Fruit fly (Drosophila melanogaster) whole organism, prepupa: ENCODE measurements around the gene Spase25.

Experiments
- CG6792 ChIP-seq: fragments of 200-800 bp; sonication (Bioruptor generic); optimal IDR thresholded peaks from 3 replicates; lab custom pipeline; 2016; ENCODE audit warnings: missing biosample characterization, missing genetic modification characterization
- Eip75B ChIP-seq: fragments of 200-800 bp; sonication (Bioruptor generic); optimal IDR thresholded peaks from 3 replicates; lab custom pipeline; 2016; ENCODE audit warnings: missing biosample characterization, missing genetic modification characterization
- Ets96B ChIP-seq: fragments of 200-800 bp; optimal IDR thresholded peaks from 2 replicates; lab custom pipeline; 2019; ENCODE audit warnings: missing biosample characterization, mild to moderate bottlenecking, missing genetic modification characterization, moderate library complexity
- acj6 ChIP-seq: fragments of 200-800 bp; sonication (Bioruptor generic); optimal IDR thresholded peaks from 3 replicates; lab custom pipeline; 2016; ENCODE audit warnings: missing biosample characterization, missing genetic modification characterization
- salr ChIP-seq, 2 experiments: fragments of 200-800 bp; sonication (Bioruptor generic); optimal IDR thresholded peaks; 3 replicates each; lab custom pipeline; 2016 to 2018; ENCODE audit warnings: missing biosample characterization in 2 of 2, missing genetic modification characterization in 2 of 2, mild to moderate bottlenecking in 1 of 2

- TF ChIP-seq CG6792 (GFP tag; lab: Kevin White, UChicago) (no peak), salr (GFP tag; optimal IDR thresholded peaks at IDR 0.05; lab: Kevin White, UChicago) (peak in 1 of 2 experiments; percentile 11), acj6 (GFP tag; lab: Kevin White, UChicago) (peak; percentile 71), Eip75B (no peak), Ets96B (no peak)
Measured at dm6 chrX:11454189-11454882, 30.7 kb upstream of the Spase25 start, which contains the start of the genes Evi5 and HP5.
